Fruit fly (Drosophila melanogaster) whole organism, embryonic: Measurements from ENCODE around the gene spas.

Source experiments
- Ada2b ChIP-seq: fragments of 200-800 bp; sonication (Bioruptor generic); IDR thresholded peaks from 2 replicates; pipeline ENCODE4 v1.3.6; 2022; ENCODE audit warnings: missing biosample characterization, missing genetic modification characterization
- CG10431 ChIP-seq: fragments of 200-800 bp; sonication (Bioruptor generic); optimal IDR thresholded peaks from 3 replicates; lab custom pipeline; 2018; ENCODE audit warnings: missing biosample characterization, mild to moderate bottlenecking, missing genetic modification characterization
- CG10565 ChIP-seq: fragments of 200-800 bp; sonication (Bioruptor generic); optimal IDR thresholded peaks from 3 replicates; lab custom pipeline; 2016; ENCODE audit warnings: missing biosample characterization, mild to moderate bottlenecking, missing genetic modification characterization
- CG11398 ChIP-seq: fragments of 200-800 bp; sonication (Bioruptor generic); optimal IDR thresholded peaks from 2 replicates; lab custom pipeline; 2016; ENCODE audit warnings: missing biosample characterization, missing genetic modification characterization
- CG11504 ChIP-seq: fragments of 200-800 bp; sonication (Bioruptor generic); optimal IDR thresholded peaks from 3 replicates; lab custom pipeline; 2019; ENCODE audit warnings: missing biosample characterization, mild to moderate bottlenecking, missing genetic modification characterization, moderate library complexity
- CG12942 ChIP-seq: fragments of 200-800 bp; sonication (Bioruptor generic); optimal IDR thresholded peaks from 3 replicates; lab custom pipeline; 2016; ENCODE audit warnings: missing biosample characterization, missing genetic modification characterization
- CG13287 ChIP-seq: fragments of 200-800 bp; sonication (Bioruptor generic); IDR thresholded peaks from 2 replicates; pipeline ENCODE4 v1.3.6; 2022; ENCODE audit warnings: missing biosample characterization, missing genetic modification characterization; ENCODE audit not compliant: partially characterized antibody
- CG15514 ChIP-seq: fragments of 200-800 bp; sonication (Bioruptor generic); optimal IDR thresholded peaks from 3 replicates; lab custom pipeline; 2017; ENCODE audit warnings: missing biosample characterization, missing genetic modification characterization, mild to moderate bottlenecking, moderate library complexity, missing genetic modification reagents
- CG16815 ChIP-seq: fragments of 200-800 bp; sonication (Bioruptor generic); optimal IDR thresholded peaks from 3 replicates; lab custom pipeline; 2017; ENCODE audit warnings: missing biosample characterization, mild to moderate bottlenecking, missing genetic modification characterization
- CG18599 ChIP-seq: fragments of 200-800 bp; sonication (Bioruptor generic); optimal IDR thresholded peaks from 3 replicates; lab custom pipeline; 2017; ENCODE audit warnings: missing biosample characterization, missing genetic modification characterization, mild to moderate bottlenecking, moderate library complexity, missing genetic modification reagents
- CG2116 ChIP-seq: fragments of 200-800 bp; sonication (Bioruptor generic); optimal IDR thresholded peaks from 3 replicates; lab custom pipeline; 2018; ENCODE audit warnings: missing biosample characterization, mild to moderate bottlenecking, missing genetic modification characterization
- CG31365 ChIP-seq: fragments of 200-800 bp; sonication (Bioruptor generic); optimal IDR thresholded peaks from 2 replicates; lab custom pipeline; 2018; ENCODE audit warnings: missing biosample characterization, mild to moderate bottlenecking, missing genetic modification characterization
- CG31441 ChIP-seq: fragments of 200-800 bp; sonication (Bioruptor generic); IDR thresholded peaks from 2 replicates; pipeline ENCODE4 v1.3.6; 2022; ENCODE audit warnings: missing biosample characterization, missing genetic modification characterization
- CG3163 ChIP-seq: fragments of 200-800 bp; sonication (Bioruptor generic); optimal IDR thresholded peaks from 3 replicates; lab custom pipeline; 2016; ENCODE audit warnings: missing biosample characterization, missing genetic modification characterization
- CG33213 ChIP-seq: fragments of 200-800 bp; sonication (Bioruptor generic); optimal IDR thresholded peaks from 3 replicates; lab custom pipeline; 2016; ENCODE audit warnings: missing biosample characterization, missing genetic modification characterization
- CG34422 ChIP-seq: fragments of 200-800 bp; sonication (Bioruptor generic); IDR thresholded peaks from 3 replicates; pipeline ENCODE4 v1.3.6; 2022; ENCODE audit warnings: missing biosample characterization, missing genetic modification characterization
- CG3995 ChIP-seq: fragments of 200-800 bp; sonication (Bioruptor generic); optimal IDR thresholded peaks from 3 replicates; lab custom pipeline; 2016; ENCODE audit warnings: missing biosample characterization, missing genetic modification characterization
- CG43689 ChIP-seq: fragments of 200-800 bp; sonication (Bioruptor generic); IDR thresholded peaks from 2 replicates; pipeline ENCODE4 v1.3.6; 2022; ENCODE audit warnings: missing biosample characterization, missing genetic modification characterization
- CG7372 ChIP-seq: fragments of 200-800 bp; sonication (Bioruptor generic); IDR thresholded peaks from 2 replicates; pipeline ENCODE4 v1.3.6; 2022; ENCODE audit warnings: missing biosample characterization, missing genetic modification characterization
- CG8388 ChIP-seq: fragments of 200-800 bp; sonication (Bioruptor generic); optimal IDR thresholded peaks from 2 replicates; lab custom pipeline; 2019; ENCODE audit warnings: missing biosample characterization, mild to moderate bottlenecking, missing genetic modification characterization, moderate library complexity
- CkIIα-i1 ChIP-seq: fragments of 200-800 bp; sonication (Bioruptor generic); IDR thresholded peaks from 2 replicates; pipeline ENCODE4 v1.3.6; 2022; ENCODE audit warnings: missing biosample characterization, missing genetic modification characterization
- CoRest ChIP-seq: fragments of 200-800 bp; sonication (Bioruptor generic); optimal IDR thresholded peaks from 3 replicates; lab custom pipeline; 2018; ENCODE audit warnings: missing biosample characterization, mild to moderate bottlenecking, missing genetic modification characterization, moderate library complexity
- Dad ChIP-seq: fragments of 200-800 bp; sonication (Bioruptor generic); optimal IDR thresholded peaks from 3 replicates; lab custom pipeline; 2016; ENCODE audit warnings: missing biosample characterization, missing genetic modification characterization
- Dfd ChIP-seq, 2 experiments: fragments of >200 bp; optimal IDR thresholded peaks; 2 replicates each; lab custom pipeline; 2017; ENCODE audit warnings: missing biosample characterization in 2 of 2, missing genetic modification characterization in 2 of 2
- Elba2 ChIP-seq: fragments of 200-800 bp; sonication (Bioruptor generic); optimal IDR thresholded peaks from 3 replicates; lab custom pipeline; 2016; ENCODE audit warnings: missing biosample characterization, missing genetic modification characterization
- GATAe ChIP-seq: fragments of 200-800 bp; sonication (Bioruptor generic); conservative IDR thresholded peaks from 2 replicates; pipeline ENCODE4 v1.3.6; 2022; ENCODE audit warnings: missing biosample characterization, missing genetic modification characterization
- HLHmδ ChIP-seq: fragments of 200-800 bp; sonication (Bioruptor generic); optimal IDR thresholded peaks from 2 replicates; lab custom pipeline; 2018; ENCODE audit warnings: missing biosample characterization, mild to moderate bottlenecking, missing genetic modification characterization, moderate library complexity
- MESR4 ChIP-seq: fragments of 200-800 bp; sonication (Bioruptor generic); optimal IDR thresholded peaks from 2 replicates; lab custom pipeline; 2018; ENCODE audit warnings: missing biosample characterization, mild to moderate bottlenecking, missing genetic modification characterization, moderate library complexity
- Opbp ChIP-seq: fragments of 200-800 bp; sonication (Bioruptor generic); IDR thresholded peaks from 3 replicates; pipeline ENCODE4 v1.3.6; 2022; ENCODE audit warnings: missing biosample characterization, missing genetic modification characterization; ENCODE audit not compliant: partially characterized antibody
- Stat92E ChIP-seq, 3 experiments: fragments of >200 bp in 2 of 3; fragments of 200-800 bp in 1 of 3; sonication (Bioruptor generic) in 1 of 3; optimal IDR thresholded peaks; 2 replicates each; lab custom pipeline; 2017 to 2019; ENCODE audit warnings: missing biosample characterization in 3 of 3, missing genetic modification characterization in 3 of 3, mild to moderate bottlenecking in 1 of 3, moderate library complexity in 1 of 3
- Trl ChIP-seq, 3 experiments: fragments of >200 bp in 2 of 3; fragments of 200-800 bp in 1 of 3; sonication (Bioruptor generic) in 1 of 3; optimal IDR thresholded peaks; 2 replicates in 1 of 3; 3 replicates in 2 of 3; lab custom pipeline; 2016 to 2017; ENCODE audit warnings: missing biosample characterization in 1 of 3, missing genetic modification characterization in 1 of 3
- bowl ChIP-seq: fragments of 200-800 bp; sonication (Bioruptor generic); IDR thresholded peaks from 2 replicates; pipeline ENCODE4 v1.3.6; 2022; ENCODE audit warnings: missing biosample characterization, missing genetic modification characterization
- bsh ChIP-seq, 2 experiments: fragments of 200-800 bp; sonication (Bioruptor generic); optimal IDR thresholded peaks; 2 replicates each; lab custom pipeline; 2017 to 2018; ENCODE audit warnings: mild to moderate bottlenecking in 2 of 2, missing biosample characterization in 2 of 2, missing genetic modification characterization in 2 of 2, moderate library complexity in 1 of 2
- btn ChIP-seq: fragments of 200-800 bp; sonication (Bioruptor generic); optimal IDR thresholded peaks from 2 replicates; lab custom pipeline; 2016; ENCODE audit warnings: missing biosample characterization, missing genetic modification characterization
- cg ChIP-seq: fragments of 200-800 bp; sonication (Bioruptor generic); optimal IDR thresholded peaks from 3 replicates; lab custom pipeline; 2019; ENCODE audit warnings: missing biosample characterization, mild to moderate bottlenecking, missing genetic modification characterization, moderate library complexity
- chif ChIP-seq, 2 experiments: fragments of 200-800 bp; sonication (Bioruptor generic); optimal IDR thresholded peaks; 3 replicates each; lab custom pipeline; 2016; ENCODE audit warnings: missing biosample characterization in 2 of 2, missing genetic modification characterization in 2 of 2
- chn ChIP-seq: fragments of 200-800 bp; sonication (Bioruptor generic); optimal IDR thresholded peaks from 2 replicates; lab custom pipeline; 2016; ENCODE audit warnings: missing biosample characterization, missing genetic modification characterization
- dysf ChIP-seq: fragments of 200-800 bp; sonication (Bioruptor generic); IDR thresholded peaks from 3 replicates; pipeline ENCODE4 v1.3.6; 2022; ENCODE audit warnings: missing biosample characterization, missing genetic modification characterization
- fru ChIP-seq: fragments of >200 bp; optimal IDR thresholded peaks from 2 replicates; lab custom pipeline; 2017
- h ChIP-seq: fragments of >200 bp; optimal IDR thresholded peaks from 2 replicates; lab custom pipeline; 2017
- lilli ChIP-seq: fragments of 200-800 bp; sonication (Bioruptor generic); optimal IDR thresholded peaks from 3 replicates; lab custom pipeline; 2016; ENCODE audit warnings: missing biosample characterization, missing genetic modification characterization
- luna ChIP-seq: fragments of 200-800 bp; sonication (Bioruptor generic); optimal IDR thresholded peaks from 2 replicates; lab custom pipeline; 2016; ENCODE audit warnings: missing biosample characterization, missing genetic modification characterization
- org-1 ChIP-seq: fragments of 200-800 bp; sonication (Bioruptor generic); optimal IDR thresholded peaks from 2 replicates; lab custom pipeline; 2017; ENCODE audit warnings: missing biosample characterization, missing genetic modification characterization
- pros ChIP-seq: fragments of 200-800 bp; sonication (Bioruptor generic); optimal IDR thresholded peaks from 3 replicates; lab custom pipeline; 2019; ENCODE audit warnings: missing biosample characterization, mild to moderate bottlenecking, missing genetic modification characterization, moderate library complexity
- pzg ChIP-seq: fragments of 200-800 bp; sonication (Bioruptor generic); optimal IDR thresholded peaks from 3 replicates; lab custom pipeline; 2018; ENCODE audit warnings: missing biosample characterization, mild to moderate bottlenecking, missing genetic modification characterization, moderate library complexity
- sc ChIP-seq, 3 experiments: fragments of >200 bp in 2 of 3; fragments of 200-800 bp in 1 of 3; sonication (Bioruptor generic) in 1 of 3; optimal IDR thresholded peaks; 2 replicates in 2 of 3; 3 replicates in 1 of 3; lab custom pipeline; 2017; ENCODE audit warnings: mild to moderate bottlenecking in 1 of 3, missing biosample characterization in 1 of 3, missing genetic modification characterization in 1 of 3, missing genetic modification reagents in 1 of 3
- sug ChIP-seq: fragments of 200-800 bp; optimal IDR thresholded peaks from 2 replicates; lab custom pipeline; 2019; ENCODE audit warnings: missing biosample characterization, mild to moderate bottlenecking, missing genetic modification characterization, moderate library complexity
- unpg ChIP-seq: fragments of 200-800 bp; sonication (Bioruptor generic); optimal IDR thresholded peaks from 3 replicates; lab custom pipeline; 2018; ENCODE audit warnings: missing biosample characterization, mild to moderate bottlenecking, missing genetic modification characterization, moderate library complexity
- wdn ChIP-seq: fragments of 200-800 bp; sonication (Bioruptor generic); IDR thresholded peaks from 2 replicates; pipeline ENCODE4 v1.3.6; 2022; ENCODE audit warnings: missing biosample characterization, missing genetic modification characterization

spas gene

DNA sequence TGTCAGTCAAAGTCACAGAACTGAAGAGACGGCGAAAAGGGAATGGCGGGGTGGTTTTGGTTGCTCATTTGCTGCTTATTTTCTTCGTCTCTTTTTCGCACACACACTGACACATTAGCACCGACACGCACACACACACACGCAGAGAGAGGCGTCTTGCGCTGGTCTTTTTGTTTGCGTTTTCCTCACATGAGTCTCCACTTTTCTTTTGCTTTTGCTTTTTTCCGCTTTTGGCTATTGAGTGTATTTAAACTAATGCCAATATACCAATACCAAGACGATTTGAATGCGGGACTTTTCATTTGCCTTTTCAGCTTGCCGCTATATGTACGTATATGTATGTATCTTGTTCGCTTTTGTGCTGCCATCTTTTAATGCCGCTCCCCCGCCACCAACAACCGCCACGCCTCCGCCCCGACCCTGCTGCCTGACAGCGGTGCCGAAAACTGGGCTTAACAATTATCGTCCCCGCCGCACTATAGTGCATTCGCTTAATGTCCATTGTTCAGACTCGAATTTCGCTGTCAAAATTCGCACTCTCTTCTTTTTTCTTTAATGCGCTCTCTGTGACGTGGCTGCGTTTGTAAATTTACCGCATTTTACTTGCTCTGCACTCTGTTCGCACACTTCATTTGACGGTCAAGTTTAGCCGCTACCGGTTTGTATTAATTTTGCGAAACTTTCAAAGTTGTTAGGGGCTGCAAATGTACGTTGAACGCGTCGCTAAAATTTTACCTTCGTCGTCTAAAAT is 9.4 kb downstream of the spas start, which contains the start of gene CG5986 (continued):
- TF ChIP-seq pzg (GFP tag; lab: Kevin White, UChicago) (peak; percentile 1), CG7372 (GFP tag; lab: Robert Waterston, UW) (no peak), CG13287 (GFP tag; lab: Robert Waterston, UW) (no peak; the same call in 1 of the 2 replicates), Dfd (GFP tag; optimal IDR thresholded peaks at IDR 0.05; lab: Kevin White, UChicago) (peak in 1 of 2 experiments; percentile 17), CG2116 (GFP tag; lab: Kevin White, UChicago) (peak; percentile 53), MESR4 (GFP tag; lab: Kevin White, UChicago) (peak; percentile 58), cg (GFP tag; lab: Kevin White, UChicago) (peak; percentile 93), Ada2b (GFP tag; lab: Robert Waterston, UW) (no peak), fru (lab: Kevin White, UChicago) (no peak), sug (tag; lab: Kevin White, UChicago) (peak; percentile 6), bsh (GFP tag; optimal IDR thresholded peaks at IDR 0.05; lab: Kevin White, UChicago) (peak in 1 of 2 experiments; percentile 36), sc (optimal IDR thresholded peaks at IDR 0.05; lab: Kevin White, UChicago) (no peak), sc (GFP tag; optimal IDR thresholded peaks at IDR 0.05; lab: Kevin White, UChicago) (no peak), bowl (GFP tag; lab: Robert Waterston, UW) (no peak), Trl (optimal IDR thresholded peaks at IDR 0.05; lab: Kevin White, UChicago) (peak; percentile 28 to 52), Trl (GFP tag; optimal IDR thresholded peaks at IDR 0.05; lab: Kevin White, UChicago) (no peak), CkIIα-i1 (GFP tag; lab: Robert Waterston, UW) (no peak), CG11398 (GFP tag; lab: Kevin White, UChicago) (no peak), Dad (GFP tag; lab: Kevin White, UChicago) (no peak), CG34422 (GFP tag; lab: Robert Waterston, UW) (peak; percentile 52; the same call in 1 of the 3 replicates), org-1 (GFP tag; lab: Kevin White, UChicago) (no peak), pros (GFP tag; lab: Kevin White, UChicago) (peak; percentile 86), btn (GFP tag; lab: Kevin White, UChicago) (no peak), CG10431 (GFP tag; lab: Kevin White, UChicago) (peak; percentile 44), CG15514 (GFP tag; lab: Kevin White, UChicago) (no peak), CG16815 (GFP tag; lab: Kevin White, UChicago) (no peak), CoRest (tag; lab: Kevin White, UChicago) (no peak), CG31441 (GFP tag; lab: Robert Waterston, UW) (no peak), chif (GFP tag; optimal IDR thresholded peaks at IDR 0.05; lab: Kevin White, UChicago) (no peak), CG12942 (no peak), CG31365 (peak; percentile 38), CG3995 (GFP tag; lab: Kevin White, UChicago) (no peak), CG10565 (GFP tag; lab: Kevin White, UChicago) (no peak), Elba2 (GFP tag; lab: Kevin White, UChicago) (no peak), Opbp (no peak), wdn (GFP tag; lab: Robert Waterston, UW) (no peak), CG18599 (peak; percentile 3), CG3163 (GFP tag; lab: Kevin White, UChicago) (no peak), unpg (GFP tag; lab: Kevin White, UChicago) (no peak), GATAe (GFP tag; lab: Robert Waterston, UW) (no peak), CG8388 (GFP tag; lab: Kevin White, UChicago) (no peak), CG33213 (GFP tag; lab: Kevin White, UChicago) (no peak), CG11504 (tag; lab: Kevin White, UChicago) (no peak), chn (GFP tag; lab: Kevin White, UChicago) (no peak), CG43689 (no peak), lilli (GFP tag; lab: Kevin White, UChicago) (no peak), Stat92E (GFP tag; optimal IDR thresholded peaks at IDR 0.05; lab: Kevin White, UChicago) (no peak), luna (GFP tag; lab: Kevin White, UChicago) (no peak), HLHmδ (GFP tag; lab: Kevin White, UChicago) (no peak), dysf (GFP tag; lab: Robert Waterston, UW) (no peak), h (lab: Kevin White, UChicago) (no peak)
